Fruit fly (Drosophila melanogaster) whole organism, wandering third instar larva: Measurements from ENCODE around the gene feo.

Experiments used
- Dif ChIP-seq: fragments of 200-275, 200-300 bp; sonication (Bioruptor generic); optimal IDR thresholded peaks from 2 replicates; lab custom pipeline; 2018; ENCODE audit warnings: missing biosample characterization, missing genetic modification characterization; ENCODE audit not compliant: partially characterized antibody
- Hr78 ChIP-seq: fragments of >200 bp; optimal IDR thresholded peaks from 2 replicates; lab custom pipeline; 2017; ENCODE audit warnings: missing biosample characterization, missing genetic modification characterization
- Hr83 ChIP-seq: fragments of 200-300 bp; sonication (Bioruptor generic); optimal IDR thresholded peaks from 2 replicates; lab custom pipeline; 2016; ENCODE audit warnings: missing biosample characterization, mild to moderate bottlenecking, missing genetic modification characterization, moderate library complexity; ENCODE audit not compliant: poor library complexity, severe bottlenecking
- OdsH ChIP-seq: fragments of 200-800 bp; sonication (Bioruptor generic); optimal IDR thresholded peaks from 2 replicates; lab custom pipeline; 2016; ENCODE audit warnings: missing biosample characterization, mild to moderate bottlenecking, missing genetic modification characterization
- Rel ChIP-seq, 2 experiments: fragments of 200-800 bp; sonication (Bioruptor generic) in 1 of 2; optimal IDR thresholded peaks; 2 replicates in 1 of 2; 3 replicates in 1 of 2; lab custom pipeline; 2016 to 2019; ENCODE audit warnings: mild to moderate bottlenecking in 2 of 2, missing biosample characterization in 2 of 2, missing genetic modification characterization in 2 of 2, moderate library complexity in 1 of 2
- Vsx2 ChIP-seq: fragments of 200-300, 225-300 bp; sonication (Bioruptor generic); optimal IDR thresholded peaks from 2 replicates; lab custom pipeline; 2018; ENCODE audit warnings: missing biosample characterization, missing genetic modification characterization; ENCODE audit not compliant: partially characterized antibody
- brk ChIP-seq: fragments of 200-800 bp; sonication (Bioruptor generic); optimal IDR thresholded peaks from 2 replicates; lab custom pipeline; 2016; ENCODE audit warnings: missing biosample characterization, mild to moderate bottlenecking, missing genetic modification characterization
- fru ChIP-seq: fragments of 200-800 bp; sonication (Bioruptor generic); optimal IDR thresholded peaks from 3 replicates; lab custom pipeline; 2016; ENCODE audit warnings: missing biosample characterization, mild to moderate bottlenecking, missing genetic modification characterization
- h ChIP-seq: fragments of 200-800 bp; sonication (Bioruptor generic); optimal IDR thresholded peaks from 3 replicates; lab custom pipeline; 2016; ENCODE audit warnings: missing biosample characterization, mild to moderate bottlenecking, missing genetic modification characterization
- psq ChIP-seq: fragments of 200-800 bp; sonication (Bioruptor generic); optimal IDR thresholded peaks from 3 replicates; lab custom pipeline; 2017; ENCODE audit warnings: missing biosample characterization, mild to moderate bottlenecking, missing genetic modification characterization, moderate library complexity
- rgr ChIP-seq: fragments of 200-800 bp; sonication (Bioruptor generic); optimal IDR thresholded peaks from 3 replicates; lab custom pipeline; 2016; ENCODE audit warnings: missing biosample characterization, mild to moderate bottlenecking, missing genetic modification characterization
- sv ChIP-seq: fragments of 200-800 bp; sonication (Bioruptor generic); optimal IDR thresholded peaks from 3 replicates; lab custom pipeline; 2016; ENCODE audit warnings: missing biosample characterization, missing genetic modification characterization
- usp ChIP-seq: fragments of >200 bp; optimal IDR thresholded peaks from 2 replicates; lab custom pipeline; 2017; ENCODE audit warnings: missing biosample characterization, missing genetic modification characterization
- woc ChIP-seq: sonication (Bioruptor generic); optimal IDR thresholded peaks from 2 replicates; lab custom pipeline; 2016; ENCODE audit warnings: missing biosample characterization, mild to moderate bottlenecking, missing genetic modification characterization

DNA sequence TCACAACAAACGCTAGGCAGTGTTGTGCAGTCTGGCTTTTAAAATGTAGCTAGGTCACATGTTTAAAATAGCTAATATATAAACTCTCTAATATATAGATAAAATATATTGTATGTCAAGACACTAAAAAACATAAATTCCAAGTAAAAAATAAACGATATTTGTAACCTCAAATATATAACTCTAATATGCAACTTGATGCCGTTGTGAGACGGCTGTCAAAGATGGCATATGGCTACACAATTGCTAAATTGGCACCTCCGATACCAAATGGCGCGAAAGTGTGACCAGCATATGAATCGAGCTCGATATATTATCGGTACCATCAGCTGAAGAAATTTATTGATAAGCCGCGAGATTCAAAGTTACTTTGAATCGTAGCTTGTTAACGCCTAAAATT lies 44.6 kb upstream of the feo start, which contains the start of gene CG1582:
- no peak for TF ChIP-seq Hr83
- no peak for TF ChIP-seq Hr78 (GFP tag; lab: Kevin White, UChicago)
- TF ChIP-seq Dif (GFP tag; lab: Kevin White, UChicago), result no peak
- no peak for TF ChIP-seq usp (GFP tag; lab: Kevin White, UChicago)
- no peak for TF ChIP-seq fru (GFP tag; lab: Kevin White, UChicago)
- TF ChIP-seq psq (GFP tag; lab: Kevin White, UChicago), result no peak
- TF ChIP-seq Vsx2 (GFP tag; lab: Kevin White, UChicago), result no peak
- TF ChIP-seq OdsH, result no peak
- peak; percentile 4 for TF ChIP-seq h (GFP tag; lab: Kevin White, UChicago)
- peak; percentile 73 for TF ChIP-seq woc (GFP tag; lab: Kevin White, UChicago)
- TF ChIP-seq brk (GFP tag; lab: Kevin White, UChicago), result no peak
- no peak for TF ChIP-seq sv (GFP tag; lab: Kevin White, UChicago)
- TF ChIP-seq Rel (GFP tag; optimal IDR thresholded peaks at IDR 0.05; lab: Kevin White, UChicago), result no peak
- TF ChIP-seq Rel (tag; optimal IDR thresholded peaks at IDR 0.05; lab: Kevin White, UChicago), result no peak
- TF ChIP-seq rgr, result no peak
